Fruit fly (Drosophila melanogaster) whole organism, prepupa: Measurements from ENCODE around the gene CG10516.
A peak's percentile ranks its signal among the peaks of the same experiment; 100 is the strongest.

Experiments used
- Blimp-1 ChIP-seq: fragments of 200-800 bp; sonication (Bioruptor generic); optimal IDR thresholded peaks from 3 replicates; lab custom pipeline; 2017; ENCODE audit warnings: missing biosample characterization, missing genetic modification characterization, mild to moderate bottlenecking, moderate library complexity, missing genetic modification reagents
- CG10631 ChIP-seq: fragments of 200-800 bp; sonication (Bioruptor generic); optimal IDR thresholded peaks from 2 replicates; lab custom pipeline; 2016; ENCODE audit warnings: missing biosample characterization, missing genetic modification characterization
- CG11294 ChIP-seq: fragments of 200-800 bp; sonication (Bioruptor generic); IDR thresholded peaks from 2 replicates; pipeline ENCODE4 v1.3.6; 2022; ENCODE audit warnings: missing biosample characterization, missing genetic modification characterization
- CG11762 ChIP-seq: fragments of 200-800 bp; sonication (Bioruptor generic); optimal IDR thresholded peaks from 3 replicates; lab custom pipeline; 2016; ENCODE audit warnings: missing biosample characterization, missing genetic modification characterization; ENCODE audit not compliant: insufficient read depth
- CG11902 ChIP-seq: fragments of 200-800 bp; sonication (Bioruptor generic); optimal IDR thresholded peaks from 3 replicates; lab custom pipeline; 2016; ENCODE audit warnings: missing biosample characterization, missing genetic modification characterization
- CG15336 ChIP-seq: fragments of 200-800 bp; sonication (Bioruptor generic); IDR thresholded peaks from 2 replicates; pipeline ENCODE4 v1.3.6; 2022; ENCODE audit warnings: missing biosample characterization, missing genetic modification characterization
- CG1621 ChIP-seq: fragments of 200-800 bp; sonication (Bioruptor generic); optimal IDR thresholded peaks from 3 replicates; lab custom pipeline; 2018; ENCODE audit warnings: missing biosample characterization, mild to moderate bottlenecking, missing genetic modification characterization
- CG16779 ChIP-seq: fragments of 200-800 bp; sonication (Bioruptor generic); optimal IDR thresholded peaks from 3 replicates; lab custom pipeline; 2017; ENCODE audit warnings: missing biosample characterization, mild to moderate bottlenecking, missing genetic modification characterization
- CG3032 ChIP-seq: fragments of 200-800 bp; optimal IDR thresholded peaks from 2 replicates; lab custom pipeline; 2019; ENCODE audit warnings: missing biosample characterization, mild to moderate bottlenecking, missing genetic modification characterization, moderate library complexity
- CG31627 ChIP-seq: fragments of 200-800 bp; sonication (Bioruptor generic); optimal IDR thresholded peaks from 3 replicates; lab custom pipeline; 2016; ENCODE audit warnings: missing biosample characterization, missing genetic modification characterization
- CG34406 ChIP-seq: fragments of 200-800 bp; sonication (Bioruptor generic); optimal IDR thresholded peaks from 3 replicates; lab custom pipeline; 2016; ENCODE audit warnings: missing biosample characterization, missing genetic modification characterization
- CG3919 ChIP-seq: fragments of 200-800 bp; sonication (Bioruptor generic); optimal IDR thresholded peaks from 3 replicates; lab custom pipeline; 2016; ENCODE audit warnings: missing biosample characterization, missing genetic modification characterization
- CG4318 ChIP-seq: fragments of 200-800 bp; sonication (Bioruptor generic); optimal IDR thresholded peaks from 3 replicates; lab custom pipeline; 2017; ENCODE audit warnings: missing biosample characterization, mild to moderate bottlenecking, missing genetic modification characterization
- CG6163 ChIP-seq: fragments of 200-800 bp; sonication (Bioruptor generic); IDR thresholded peaks from 3 replicates; pipeline ENCODE4 v1.3.6; 2022; ENCODE audit warnings: missing biosample characterization, missing genetic modification characterization
- CG6276 ChIP-seq: fragments of 200-800 bp; sonication (Bioruptor generic); optimal IDR thresholded peaks from 2 replicates; lab custom pipeline; 2017; ENCODE audit warnings: missing biosample characterization, mild to moderate bottlenecking, missing genetic modification characterization
- CG6792 ChIP-seq: fragments of 200-800 bp; sonication (Bioruptor generic); optimal IDR thresholded peaks from 3 replicates; lab custom pipeline; 2016; ENCODE audit warnings: missing biosample characterization, missing genetic modification characterization
- CG7368 ChIP-seq: fragments of 200-800 bp; sonication (Bioruptor generic); optimal IDR thresholded peaks from 3 replicates; lab custom pipeline; 2016; ENCODE audit warnings: missing biosample characterization, missing genetic modification characterization
- CG8319 ChIP-seq: fragments of 200-800 bp; sonication (Bioruptor generic); optimal IDR thresholded peaks from 3 replicates; lab custom pipeline; 2016; ENCODE audit warnings: missing biosample characterization, missing genetic modification characterization
- CG8632 ChIP-seq: fragments of 200-800 bp; sonication (Bioruptor generic); optimal IDR thresholded peaks from 3 replicates; lab custom pipeline; 2016; ENCODE audit warnings: missing biosample characterization, missing genetic modification characterization
- CG9139 ChIP-seq: fragments of 200-800 bp; sonication (Bioruptor generic); optimal IDR thresholded peaks from 3 replicates; lab custom pipeline; 2017; ENCODE audit warnings: missing biosample characterization, mild to moderate bottlenecking, missing genetic modification characterization
- Eip75B ChIP-seq: fragments of 200-800 bp; sonication (Bioruptor generic); optimal IDR thresholded peaks from 3 replicates; lab custom pipeline; 2016; ENCODE audit warnings: missing biosample characterization, missing genetic modification characterization
- Eip78C ChIP-seq: fragments of 200-800 bp; sonication (Bioruptor generic); peaks from one replicate; lab custom pipeline; 2016; ENCODE audit warnings: missing biosample characterization, missing genetic modification characterization
- Ets21C ChIP-seq: fragments of 200-800 bp; sonication (Bioruptor generic); optimal IDR thresholded peaks from 3 replicates; lab custom pipeline; 2016; ENCODE audit warnings: missing biosample characterization, missing genetic modification characterization
- Hr38 ChIP-seq: sonication (Bioruptor generic); optimal IDR thresholded peaks from 2 replicates; lab custom pipeline; 2016; ENCODE audit warnings: missing biosample characterization, missing genetic modification characterization
- Lpt ChIP-seq: fragments of 200-800 bp; sonication (Bioruptor generic); optimal IDR thresholded peaks from 3 replicates; lab custom pipeline; 2016; ENCODE audit warnings: missing biosample characterization, missing genetic modification characterization
- Met ChIP-seq: fragments of 200-800 bp; sonication (Bioruptor generic); optimal IDR thresholded peaks from 3 replicates; lab custom pipeline; 2016; ENCODE audit warnings: missing biosample characterization, missing genetic modification characterization
- Sox102F ChIP-seq: fragments of 200-800 bp; sonication (Bioruptor generic); optimal IDR thresholded peaks from 2 replicates; lab custom pipeline; 2016; ENCODE audit warnings: missing biosample characterization, mild to moderate bottlenecking, missing genetic modification characterization
- Sox14 ChIP-seq: fragments of 200-800 bp; sonication (Bioruptor generic); optimal IDR thresholded peaks from 3 replicates; lab custom pipeline; 2016; ENCODE audit warnings: missing biosample characterization, missing genetic modification characterization
- achi ChIP-seq: fragments of 200-800 bp; sonication (Bioruptor generic); optimal IDR thresholded peaks from 3 replicates; lab custom pipeline; 2016; ENCODE audit warnings: missing biosample characterization, missing genetic modification characterization
- acj6 ChIP-seq: fragments of 200-800 bp; sonication (Bioruptor generic); optimal IDR thresholded peaks from 3 replicates; lab custom pipeline; 2016; ENCODE audit warnings: missing biosample characterization, missing genetic modification characterization
- cyc ChIP-seq: fragments of 200-800 bp; sonication (Bioruptor generic); optimal IDR thresholded peaks from 3 replicates; lab custom pipeline; 2016; ENCODE audit warnings: missing biosample characterization, missing genetic modification characterization
- dac ChIP-seq: fragments of 200-800 bp; sonication (Bioruptor generic); optimal IDR thresholded peaks from 2 replicates; lab custom pipeline; 2017; ENCODE audit warnings: missing biosample characterization, mild to moderate bottlenecking, missing genetic modification characterization
- esn ChIP-seq: fragments of 200-800 bp; sonication (Bioruptor generic); optimal IDR thresholded peaks from 2 replicates; lab custom pipeline; 2016; ENCODE audit warnings: missing biosample characterization, mild to moderate bottlenecking, missing genetic modification characterization, moderate library complexity
- fd59A ChIP-seq: fragments of 200-800 bp; sonication (Bioruptor generic); optimal IDR thresholded peaks from 2 replicates; lab custom pipeline; 2017; ENCODE audit warnings: missing biosample characterization, mild to moderate bottlenecking, missing genetic modification characterization, missing genetic modification reagents
- fd85E ChIP-seq: fragments of 200-800 bp; sonication (Bioruptor generic); optimal IDR thresholded peaks from 3 replicates; lab custom pipeline; 2016; ENCODE audit warnings: missing biosample characterization, missing genetic modification characterization
- fkh ChIP-seq: fragments of 200-800 bp; sonication (Bioruptor generic); optimal IDR thresholded peaks from 3 replicates; lab custom pipeline; 2017; ENCODE audit warnings: missing biosample characterization, mild to moderate bottlenecking, missing genetic modification characterization, moderate library complexity
- lz ChIP-seq: fragments of 200-800 bp; sonication (Bioruptor generic); optimal IDR thresholded peaks from 3 replicates; lab custom pipeline; 2016; ENCODE audit warnings: missing biosample characterization, missing genetic modification characterization
- pdm3 ChIP-seq: fragments of 200-800 bp; sonication (Bioruptor generic); optimal IDR thresholded peaks from 3 replicates; lab custom pipeline; 2016; ENCODE audit warnings: missing biosample characterization, missing genetic modification characterization
- spab ChIP-seq: fragments of 200-800 bp; sonication (Bioruptor generic); optimal IDR thresholded peaks from 2 replicates; lab custom pipeline; 2017; ENCODE audit warnings: missing biosample characterization, mild to moderate bottlenecking, missing genetic modification characterization, missing genetic modification reagents
- ss ChIP-seq, 2 experiments: fragments of 200-800 bp; sonication (Bioruptor generic); optimal IDR thresholded peaks; 2 replicates in 1 of 2; 3 replicates in 1 of 2; lab custom pipeline; 2017 to 2018; ENCODE audit warnings: mild to moderate bottlenecking in 2 of 2, missing biosample characterization in 2 of 2, missing genetic modification characterization in 2 of 2, moderate library complexity in 1 of 2
- svp ChIP-seq: fragments of 200-800 bp; sonication (Bioruptor generic); peaks from one replicate; lab custom pipeline; 2016; ENCODE audit warnings: missing biosample characterization, missing genetic modification characterization
- vri ChIP-seq: fragments of 200-800 bp; sonication (Bioruptor generic); optimal IDR thresholded peaks from 3 replicates; lab custom pipeline; 2016; ENCODE audit warnings: missing biosample characterization, mild to moderate bottlenecking, missing genetic modification characterization

The CG10516 gene

dm6 chr3L:15996019-15996418, 28.0 kb downstream of the CG10516 start:
- TF ChIP-seq CG6792 (no peak), CG10631 (GFP tag; lab: Kevin White, UChicago) (no peak), Ets21C (GFP tag; lab: Kevin White, UChicago) (no peak)

dm6 chr3L:15998217-15998616, 30.2 kb downstream of the CG10516 start:
- TF ChIP-seq fd59A (GFP tag; lab: Kevin White, UChicago), result no peak
- no peak for TF ChIP-seq CG4318 (GFP tag; lab: Kevin White, UChicago)
- no peak for TF ChIP-seq pdm3 (GFP tag; lab: Kevin White, UChicago)
- no peak for TF ChIP-seq CG15336 (GFP tag; lab: Robert Waterston, UW)
- no peak for TF ChIP-seq acj6 (GFP tag; lab: Kevin White, UChicago)
- no peak for TF ChIP-seq CG6276
- no peak for TF ChIP-seq CG11902 (GFP tag; lab: Kevin White, UChicago)
- TF ChIP-seq CG9139 (GFP tag; lab: Kevin White, UChicago), result no peak
- no peak for TF ChIP-seq Eip75B
- TF ChIP-seq CG1621 (tag; lab: Kevin White, UChicago), result no peak
- TF ChIP-seq CG34406 (GFP tag; lab: Kevin White, UChicago), result no peak
- no peak for TF ChIP-seq dac
- TF ChIP-seq Sox102F (GFP tag; lab: Kevin White, UChicago), result no peak
- TF ChIP-seq CG31627 (GFP tag; lab: Kevin White, UChicago), result no peak
- no peak for TF ChIP-seq CG3919 (GFP tag; lab: Kevin White, UChicago)
- TF ChIP-seq CG11294 (GFP tag; lab: Robert Waterston, UW), result no peak
- no peak for TF ChIP-seq vri (GFP tag; lab: Kevin White, UChicago)
- no peak for TF ChIP-seq achi (GFP tag; lab: Kevin White, UChicago)

- TF ChIP-seq Sox14 (GFP tag; lab: Kevin White, UChicago), result no peak
- TF ChIP-seq CG6163 (GFP tag; lab: Robert Waterston, UW), result no peak
- peak; percentile 32 for TF ChIP-seq Met
- TF ChIP-seq lz (GFP tag; lab: Kevin White, UChicago), result no peak
- TF ChIP-seq Eip78C, result peak; percentile 69
- no peak for TF ChIP-seq CG15336 (GFP tag; lab: Robert Waterston, UW)
- peak; percentile 37 for TF ChIP-seq CG8632 (GFP tag; lab: Kevin White, UChicago)
- no peak for TF ChIP-seq CG31627 (GFP tag; lab: Kevin White, UChicago)
- TF ChIP-seq cyc (GFP tag; lab: Kevin White, UChicago), result no peak
- TF ChIP-seq fkh (GFP tag; lab: Kevin White, UChicago), result peak; percentile 79
- TF ChIP-seq esn (GFP tag; lab: Kevin White, UChicago), result peak; percentile 38
- TF ChIP-seq Eip75B, result no peak
- TF ChIP-seq vri (GFP tag; lab: Kevin White, UChicago), result peak; percentile 76
- no peak for TF ChIP-seq CG11294 (GFP tag; lab: Robert Waterston, UW)
- TF ChIP-seq CG7368 (GFP tag; lab: Kevin White, UChicago), result no peak
These were observed 31.5 kb downstream of the CG10516 start for dm6 chr3L:15999358-16000005.

- TF ChIP-seq CG3032 (tag; lab: Kevin White, UChicago) (peak; percentile 9), CG15336 (GFP tag; lab: Robert Waterston, UW) (peak; percentile 91), ss (GFP tag; optimal IDR thresholded peaks at IDR 0.05; lab: Kevin White, UChicago) (no peak), cyc (GFP tag; lab: Kevin White, UChicago) (peak; percentile 39), CG16779 (tag; lab: Kevin White, UChicago) (no peak), CG9139 (GFP tag; lab: Kevin White, UChicago) (no peak), spab (GFP tag; lab: Kevin White, UChicago) (no peak), fkh (GFP tag; lab: Kevin White, UChicago) (peak; percentile 94), CG1621 (tag; lab: Kevin White, UChicago) (no peak), lz (GFP tag; lab: Kevin White, UChicago) (peak; percentile 32), CG6276 (peak; percentile 88), CG11762 (GFP tag; lab: Kevin White, UChicago) (no peak), dac (peak; percentile 61), CG7368 (GFP tag; lab: Kevin White, UChicago) (no peak), acj6 (GFP tag; lab: Kevin White, UChicago) (peak; percentile 55), CG8319 (no peak), Ets21C (GFP tag; lab: Kevin White, UChicago) (no peak), CG6163 (GFP tag; lab: Robert Waterston, UW) (no peak; the same call in 2 of the 3 replicates), Blimp-1 (no peak), svp (GFP tag; lab: Kevin White, UChicago) (peak; percentile 74), Sox102F (GFP tag; lab: Kevin White, UChicago) (no peak), Eip75B (no peak), Sox14 (GFP tag; lab: Kevin White, UChicago) (peak; percentile 62), fd85E (GFP tag; lab: Kevin White, UChicago) (no peak), CG31627 (GFP tag; lab: Kevin White, UChicago) (peak; percentile 50), Hr38 (GFP tag; lab: Kevin White, UChicago) (peak; percentile 16), CG34406 (GFP tag; lab: Kevin White, UChicago) (no peak), Lpt (GFP tag; lab: Kevin White, UChicago) (peak; percentile 76)
These were observed 33.2 kb downstream of the CG10516 start for dm6 chr3L:16001164-16001679.
